Fruit fly (Drosophila melanogaster) whole organism, adult: ENCODE results near the gene CG32106.

Experiments
- CG11617 ChIP-seq: fragments of 200-800 bp; sonication (Bioruptor generic); optimal IDR thresholded peaks from 2 replicates; lab custom pipeline; 2017; ENCODE audit warnings: mild to moderate bottlenecking, missing biosample characterization, missing genetic modification reagents, missing genetic modification characterization
- CG12768 ChIP-seq: fragments of 200-800 bp; sonication (Bioruptor generic); optimal IDR thresholded peaks from 2 replicates; lab custom pipeline; 2017; ENCODE audit warnings: missing biosample characterization, missing genetic modification characterization, mild to moderate bottlenecking, moderate library complexity, missing genetic modification reagents
- CG14711 ChIP-seq: fragments of 200-800 bp; sonication (Bioruptor generic); optimal IDR thresholded peaks from 2 replicates; lab custom pipeline; 2018; ENCODE audit warnings: missing biosample characterization, mild to moderate bottlenecking, missing genetic modification characterization, moderate library complexity
- CG1620 ChIP-seq: fragments of 200-800 bp; sonication (Bioruptor generic); optimal IDR thresholded peaks from 2 replicates; lab custom pipeline; 2016; ENCODE audit warnings: missing biosample characterization, missing genetic modification characterization
- CG33017 ChIP-seq: fragments of 200-800 bp; sonication (Bioruptor generic); optimal IDR thresholded peaks from 2 replicates; lab custom pipeline; 2018; ENCODE audit warnings: missing biosample characterization, mild to moderate bottlenecking, missing genetic modification characterization, moderate library complexity
- CG5204 ChIP-seq: fragments of 200-800 bp; sonication (Bioruptor generic); optimal IDR thresholded peaks from 2 replicates; lab custom pipeline; 2016; ENCODE audit warnings: missing biosample characterization, missing genetic modification characterization
- CG7045 ChIP-seq: fragments of 200-800 bp; sonication (Bioruptor generic); optimal IDR thresholded peaks from 2 replicates; lab custom pipeline; 2017; ENCODE audit warnings: missing biosample characterization, mild to moderate bottlenecking, missing genetic modification characterization
- Hr96 ChIP-seq: fragments of 200-800 bp; sonication (Bioruptor generic); optimal IDR thresholded peaks from 2 replicates; lab custom pipeline; 2016; ENCODE audit warnings: missing biosample characterization, missing genetic modification characterization
- cnc ChIP-seq, 2 experiments: fragments of >200 bp; optimal IDR thresholded peaks; 2 replicates each; lab custom pipeline; 2017
- ovo ChIP-seq: fragments of 200-800 bp; sonication (Bioruptor generic); optimal IDR thresholded peaks from 2 replicates; lab custom pipeline; 2016; ENCODE audit warnings: missing biosample characterization, missing genetic modification characterization
- pad ChIP-seq: fragments of 200-800 bp; sonication (Bioruptor generic); optimal IDR thresholded peaks from 3 replicates; lab custom pipeline; 2017; ENCODE audit warnings: missing biosample characterization, missing genetic modification characterization, mild to moderate bottlenecking, moderate library complexity, missing genetic modification reagents
- toe ChIP-seq: fragments of 200-800 bp; sonication (Bioruptor generic); optimal IDR thresholded peaks from 2 replicates; lab custom pipeline; 2016; ENCODE audit warnings: missing biosample characterization, missing genetic modification characterization

- TF ChIP-seq cnc (optimal IDR thresholded peaks at IDR 0.05; lab: Kevin White, UChicago) = peak; percentile 64 to 90
- peak; percentile 41 for TF ChIP-seq CG1620 (GFP tag; lab: Kevin White, UChicago)
- no peak for TF ChIP-seq CG33017 (tag; lab: Kevin White, UChicago)
- no peak for TF ChIP-seq toe (GFP tag; lab: Kevin White, UChicago)
- TF ChIP-seq CG7045 (GFP tag; lab: Kevin White, UChicago) = no peak
- TF ChIP-seq CG5204 (GFP tag; lab: Kevin White, UChicago) = no peak
- TF ChIP-seq Hr96 = no peak
- TF ChIP-seq CG12768 (GFP tag; lab: Kevin White, UChicago) = no peak
- no peak for TF ChIP-seq pad (GFP tag; lab: Kevin White, UChicago)
- peak; percentile 58 for TF ChIP-seq CG11617
- no peak for TF ChIP-seq ovo (GFP tag; lab: Kevin White, UChicago)
- no peak for TF ChIP-seq CG14711 (tag; lab: Kevin White, UChicago)
These were observed 23.7 kb downstream of the CG32106 start, which contains the start of the genes CG10973 and Vps13D for dm6 chr3L:12754769-12755189.
